Fruit fly (Drosophila melanogaster): ENCODE measurements around the gene Gss2.
"Not testable (repeated sequence)": the region's sequence is repeated elsewhere in the genome, so short reads cannot be mapped to it uniquely, and the experiment has no call there.

Gss2 gene

DNA sequence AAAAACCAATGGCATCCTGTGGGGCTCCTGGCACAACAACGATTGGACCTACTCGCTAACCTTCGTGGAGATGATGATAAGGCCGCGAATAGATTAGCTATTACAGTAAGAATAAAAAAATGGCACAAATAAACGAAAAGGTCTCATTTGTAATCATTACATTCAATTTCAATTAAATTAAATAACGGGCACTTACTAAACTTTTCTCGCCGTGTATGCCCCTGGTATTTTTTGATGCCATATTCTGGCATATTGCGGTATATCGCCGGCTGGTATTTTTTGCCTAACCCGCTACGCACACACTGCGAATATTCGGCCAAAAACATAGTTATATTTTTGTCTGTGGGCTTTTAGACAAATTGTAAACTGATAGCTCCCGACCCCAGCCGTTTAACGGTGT lies at the start of gene Gss2:
Gene Gss2 (plus strand): TSS at position 301 of the 400 bp plus-strand sequence.
- not testable (repeated sequence) for TF ChIP-seq usp (GFP tag; optimal IDR thresholded peaks at IDR 0.05); pan (optimal IDR thresholded peaks at IDR 0.05); CG8478 (optimal IDR thresholded peaks at IDR 0.05)

DNA sequence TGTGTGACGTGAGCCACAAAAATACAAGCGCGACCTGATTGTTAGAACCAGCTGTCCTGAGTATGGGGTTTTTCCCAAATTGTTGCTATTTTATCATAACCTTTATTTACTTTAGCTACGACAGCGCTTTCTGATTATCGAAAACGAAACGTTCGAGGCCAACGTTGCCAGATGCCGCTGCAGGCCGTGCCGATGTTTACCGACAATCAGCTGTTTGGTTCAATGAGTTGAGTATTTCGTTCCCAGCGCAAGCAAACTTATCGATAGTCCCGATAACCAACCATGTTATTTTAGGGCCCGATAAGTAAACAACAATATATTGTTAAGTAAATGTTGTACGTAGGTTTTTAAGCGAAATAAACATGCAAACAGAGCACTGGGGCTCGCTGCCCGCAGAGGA lies 49.3 kb upstream of the Gss2 start, which contains the start of the genes CG15814 and Spt7:
Gene CG15814 (minus strand): TSS at position 164 of the 400 bp plus-strand sequence.
Gene Spt7 (plus strand): TSS at position 282 of the 400 bp plus-strand sequence.
- TF ChIP-seq CG8478 (optimal IDR thresholded peaks at IDR 0.05) (no peak), Dll (optimal IDR thresholded peaks at IDR 0.05) (no peak), usp (GFP tag; optimal IDR thresholded peaks at IDR 0.05) (no peak), EcR (GFP tag; optimal IDR thresholded peaks at IDR 0.05) (no peak), psq (optimal IDR thresholded peaks at IDR 0.05) (no peak), pan (optimal IDR thresholded peaks at IDR 0.05) (no peak)

DNA sequence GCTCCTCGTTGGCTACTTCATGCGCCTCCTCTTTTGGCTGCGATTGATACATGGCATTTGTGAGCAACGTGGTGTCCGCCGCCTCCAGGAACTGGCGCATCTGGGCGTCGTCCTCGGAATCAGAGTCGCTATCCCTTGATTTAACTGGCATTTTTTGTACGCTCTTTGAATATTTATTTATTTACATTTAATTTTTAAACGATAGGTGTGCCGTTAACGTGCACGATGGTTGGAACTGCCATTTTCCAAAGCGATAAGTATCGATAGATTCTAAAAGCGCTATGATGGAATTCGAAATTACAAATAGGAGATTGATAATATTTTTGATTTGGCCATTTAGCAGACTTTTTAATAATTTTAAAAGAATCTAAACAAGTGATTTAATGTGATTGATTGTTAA lies 47.0 kb upstream of the Gss2 start, which contains the start of gene CG32554:
Gene CG32554 (minus strand): TSS at position 229 of the 400 bp plus-strand sequence.
- TF ChIP-seq Dll (optimal IDR thresholded peaks at IDR 0.05) (no peak), psq (optimal IDR thresholded peaks at IDR 0.05) (no peak), pan (optimal IDR thresholded peaks at IDR 0.05) (no peak), usp (GFP tag; optimal IDR thresholded peaks at IDR 0.05) (no peak), EcR (GFP tag; optimal IDR thresholded peaks at IDR 0.05) (no peak)

DNA sequence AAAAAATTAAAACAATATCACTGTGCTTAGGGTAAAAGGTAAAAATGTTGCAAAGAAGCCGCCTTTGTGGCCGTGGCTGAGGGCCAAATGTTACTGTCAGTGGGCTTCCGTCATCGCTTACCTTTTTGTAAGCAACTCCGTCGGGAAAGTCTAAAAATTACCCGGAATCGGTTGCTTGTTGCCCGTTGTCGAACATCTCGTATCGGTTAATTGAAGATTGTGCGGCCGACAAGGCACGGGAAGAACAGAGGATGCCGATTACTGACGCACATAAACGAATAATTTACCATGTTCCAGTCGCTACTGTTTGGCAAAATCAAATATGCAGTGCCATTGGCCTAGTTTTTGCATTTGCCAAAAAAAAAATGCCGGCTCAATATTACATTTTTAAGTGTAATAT lies 43.5 kb upstream of the Gss2 start, which contains the start of gene Mco4:
Gene Mco4 (minus strand): TSS at position 101 of the 400 bp plus-strand sequence.
- no peak for TF ChIP-seq pan (optimal IDR thresholded peaks at IDR 0.05)
- TF ChIP-seq usp (GFP tag; optimal IDR thresholded peaks at IDR 0.05): no peak
- no peak for TF ChIP-seq CG8478 (optimal IDR thresholded peaks at IDR 0.05)
- TF ChIP-seq psq (optimal IDR thresholded peaks at IDR 0.05): no peak
- no peak for TF ChIP-seq EcR (GFP tag; optimal IDR thresholded peaks at IDR 0.05)
- no peak for TF ChIP-seq Dll (optimal IDR thresholded peaks at IDR 0.05)

DNA sequence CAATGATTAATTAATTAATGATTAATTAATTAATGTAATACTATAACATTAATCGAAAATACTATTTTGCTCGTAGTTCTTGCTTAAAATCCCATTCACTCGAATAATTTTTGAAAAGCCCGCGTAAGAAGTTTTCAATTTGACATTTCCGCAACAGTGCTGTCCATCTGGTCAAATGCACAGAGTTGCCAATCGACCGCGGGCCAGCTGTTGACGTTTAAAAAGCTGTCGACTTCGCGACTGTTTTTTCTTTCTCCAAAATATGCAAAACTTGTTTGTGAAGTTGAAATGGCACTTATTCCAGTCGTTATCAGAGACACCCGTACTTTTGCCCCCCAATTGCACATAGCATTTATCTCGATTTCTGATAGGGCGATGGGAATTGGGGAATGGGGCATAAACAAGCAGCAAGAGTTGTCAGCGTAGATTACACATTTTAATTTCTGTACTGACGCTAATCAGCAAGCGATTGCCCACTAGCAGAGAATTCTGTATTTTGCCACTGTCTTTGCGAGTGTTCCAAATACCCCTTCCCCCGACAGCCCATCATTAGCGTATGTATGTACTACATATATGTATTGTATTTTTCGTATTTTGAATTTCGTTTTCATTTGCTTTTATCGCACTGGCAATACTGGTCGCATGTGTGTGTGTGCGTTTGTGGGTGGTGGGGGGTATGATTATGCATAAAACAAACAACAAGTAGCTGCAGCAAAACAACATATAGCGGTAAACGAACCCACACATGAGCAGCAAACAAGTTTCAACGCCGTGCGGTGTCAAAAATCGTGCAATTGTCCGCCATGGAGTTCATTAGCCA lies 42.8 kb upstream of the Gss2 start, which contains the start of gene Srx:
Gene Srx (plus strand): TSS at position 517 of the 820 bp plus-strand sequence.
- TF ChIP-seq CG8478 (optimal IDR thresholded peaks at IDR 0.05) (no peak), Dll (optimal IDR thresholded peaks at IDR 0.05) (no peak), usp (GFP tag; optimal IDR thresholded peaks at IDR 0.05) (no peak), pan (optimal IDR thresholded peaks at IDR 0.05) (no peak), EcR (GFP tag; optimal IDR thresholded peaks at IDR 0.05) (no peak), psq (optimal IDR thresholded peaks at IDR 0.05) (no peak)

DNA sequence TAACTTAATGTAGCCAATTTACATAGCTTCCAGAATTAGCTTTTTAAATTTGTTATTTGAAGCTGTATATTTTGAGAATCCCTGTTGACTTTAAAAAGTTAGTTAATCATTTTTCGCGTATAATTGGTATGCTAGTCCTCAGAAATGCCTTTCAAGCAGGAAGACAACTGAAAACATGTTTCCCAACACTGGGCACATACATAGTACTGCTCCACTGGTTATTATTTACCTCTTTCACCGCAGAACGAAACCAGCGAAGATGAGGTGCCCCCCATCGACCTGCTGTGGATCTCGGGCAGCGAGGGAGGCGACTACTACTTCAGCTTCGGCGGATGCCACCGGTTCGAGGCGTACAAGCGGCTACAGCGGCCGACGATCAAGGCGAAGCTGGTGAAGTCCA lies 41.7 kb upstream of the Gss2 start:
- TF ChIP-seq pan (optimal IDR thresholded peaks at IDR 0.05) (no peak), CG8478 (optimal IDR thresholded peaks at IDR 0.05) (no peak), usp (GFP tag; optimal IDR thresholded peaks at IDR 0.05) (no peak), Dll (optimal IDR thresholded peaks at IDR 0.05) (no peak), EcR (GFP tag; optimal IDR thresholded peaks at IDR 0.05) (no peak)

DNA sequence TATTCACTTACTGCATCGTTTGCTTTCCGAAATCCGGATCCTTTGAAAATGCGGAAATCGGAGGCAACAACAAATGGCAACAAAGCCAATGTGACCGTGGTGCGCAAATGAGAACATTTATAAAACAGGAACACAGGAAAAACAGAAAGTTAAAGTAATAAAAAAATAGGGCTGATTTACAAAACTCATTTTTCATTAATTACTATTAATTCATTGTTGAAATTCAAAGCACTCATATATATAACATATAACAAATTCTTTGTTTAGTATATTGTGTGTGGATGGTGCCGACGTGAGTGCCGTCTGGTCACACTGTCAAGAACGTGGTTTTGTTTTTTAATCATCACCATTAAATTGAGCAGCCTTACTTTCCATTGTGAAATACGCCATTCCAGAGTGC lies 38.8 kb upstream of the Gss2 start, which contains the start of the genes Arp8 and CG6769:
Gene Arp8 (minus strand): TSS at position 90 of the 400 bp plus-strand sequence.
Gene CG6769 (plus strand): TSS at position 292 of the 400 bp plus-strand sequence.
- no peak for TF ChIP-seq psq (optimal IDR thresholded peaks at IDR 0.05)
- no peak for TF ChIP-seq pan (optimal IDR thresholded peaks at IDR 0.05)
- no peak for TF ChIP-seq CG8478 (optimal IDR thresholded peaks at IDR 0.05)
- TF ChIP-seq Dll (optimal IDR thresholded peaks at IDR 0.05): no peak
- TF ChIP-seq EcR (GFP tag; optimal IDR thresholded peaks at IDR 0.05): no peak
- TF ChIP-seq usp (GFP tag; optimal IDR thresholded peaks at IDR 0.05): no peak

DNA sequence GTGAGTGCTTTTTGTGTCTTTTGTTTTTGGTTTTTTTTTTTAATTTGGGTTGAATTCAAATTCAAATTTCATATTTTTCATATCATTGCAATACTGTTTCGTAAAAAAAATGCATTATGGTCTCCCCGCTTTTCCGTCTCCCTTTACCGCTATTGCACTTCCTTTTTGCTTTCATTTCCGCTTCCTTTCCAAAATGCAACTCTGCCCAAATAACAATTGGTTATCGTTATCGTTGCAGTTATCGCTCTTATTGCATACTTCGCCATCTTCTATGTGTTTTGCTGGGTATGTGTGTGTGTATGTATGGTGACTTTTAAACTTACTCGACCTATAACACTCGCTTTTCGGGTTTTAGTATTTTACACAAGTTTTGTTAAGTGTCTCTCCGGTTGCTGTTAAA lies 34.4 kb upstream of the Gss2 start:
- TF ChIP-seq EcR (GFP tag; optimal IDR thresholded peaks at IDR 0.05) (no peak), psq (optimal IDR thresholded peaks at IDR 0.05) (no peak), pan (optimal IDR thresholded peaks at IDR 0.05) (no peak), Dll (optimal IDR thresholded peaks at IDR 0.05) (no peak), usp (GFP tag; optimal IDR thresholded peaks at IDR 0.05) (no peak), CG8478 (optimal IDR thresholded peaks at IDR 0.05) (no peak)

DNA sequence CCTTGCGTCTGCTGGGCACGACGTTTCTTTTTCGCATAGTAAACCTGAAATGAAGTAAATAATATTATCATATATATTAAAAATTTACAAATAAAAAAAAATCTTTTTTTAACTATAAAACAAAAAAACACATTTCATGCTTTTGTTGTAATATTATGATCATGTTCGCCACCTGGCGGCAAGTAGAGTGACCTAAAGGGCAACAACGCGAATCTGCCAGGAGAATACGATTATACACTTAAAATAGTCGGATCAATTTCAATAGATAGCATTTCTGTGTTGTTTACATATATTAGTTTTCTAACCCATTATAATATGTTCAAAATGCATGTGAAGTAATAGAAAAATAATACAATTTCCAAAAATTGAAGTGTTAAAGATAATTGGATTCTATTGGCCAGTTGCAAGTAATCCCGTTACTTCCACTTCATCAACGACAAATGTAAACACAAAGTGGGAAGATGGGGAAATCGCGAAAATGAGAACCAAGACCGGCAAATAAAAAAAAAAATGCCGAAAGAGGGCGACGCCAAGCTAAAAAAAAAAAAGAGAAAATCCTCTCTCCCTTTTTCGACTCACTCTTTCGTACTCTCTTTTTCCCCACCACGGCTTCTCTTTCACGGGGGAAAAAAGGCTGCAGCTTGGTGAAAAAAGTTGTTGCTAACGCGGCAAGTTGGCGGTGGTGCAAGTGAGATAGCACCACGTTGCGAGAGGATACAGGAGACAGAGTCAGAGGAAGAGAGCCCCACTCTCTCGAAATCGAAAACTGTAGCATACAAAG lies 28.7 kb upstream of the Gss2 start:
- TF ChIP-seq EcR (GFP tag; optimal IDR thresholded peaks at IDR 0.05) (no peak), psq (optimal IDR thresholded peaks at IDR 0.05) (no peak), pan (optimal IDR thresholded peaks at IDR 0.05) (no peak), CG8478 (optimal IDR thresholded peaks at IDR 0.05) (no peak), Dll (optimal IDR thresholded peaks at IDR 0.05) (no peak), usp (GFP tag; optimal IDR thresholded peaks at IDR 0.05) (no peak)

DNA sequence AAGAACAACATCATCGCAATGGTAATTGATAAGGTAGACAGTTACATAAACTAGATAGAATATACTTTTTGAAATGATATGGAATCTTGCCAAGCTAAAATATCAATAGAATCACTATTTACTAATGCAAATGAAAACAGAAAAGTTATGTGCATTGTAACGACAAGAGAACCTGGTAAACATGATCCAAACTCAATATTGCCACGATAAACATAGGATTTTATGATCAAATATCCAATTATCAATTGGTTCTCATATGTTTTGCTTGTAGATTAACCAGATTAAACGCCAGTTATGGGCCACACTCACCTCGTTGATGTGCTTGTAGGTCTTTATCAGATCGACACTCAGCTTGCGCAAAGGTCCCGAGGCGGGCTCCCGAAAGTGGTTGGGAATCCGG lies 27.2 kb upstream of the Gss2 start:
- TF ChIP-seq pan (optimal IDR thresholded peaks at IDR 0.05): no peak
- no peak for TF ChIP-seq EcR (GFP tag; optimal IDR thresholded peaks at IDR 0.05)
- no peak for TF ChIP-seq psq (optimal IDR thresholded peaks at IDR 0.05)
- TF ChIP-seq usp (GFP tag; optimal IDR thresholded peaks at IDR 0.05): no peak
- TF ChIP-seq Dll (optimal IDR thresholded peaks at IDR 0.05): no peak
- TF ChIP-seq CG8478 (optimal IDR thresholded peaks at IDR 0.05): no peak

DNA sequence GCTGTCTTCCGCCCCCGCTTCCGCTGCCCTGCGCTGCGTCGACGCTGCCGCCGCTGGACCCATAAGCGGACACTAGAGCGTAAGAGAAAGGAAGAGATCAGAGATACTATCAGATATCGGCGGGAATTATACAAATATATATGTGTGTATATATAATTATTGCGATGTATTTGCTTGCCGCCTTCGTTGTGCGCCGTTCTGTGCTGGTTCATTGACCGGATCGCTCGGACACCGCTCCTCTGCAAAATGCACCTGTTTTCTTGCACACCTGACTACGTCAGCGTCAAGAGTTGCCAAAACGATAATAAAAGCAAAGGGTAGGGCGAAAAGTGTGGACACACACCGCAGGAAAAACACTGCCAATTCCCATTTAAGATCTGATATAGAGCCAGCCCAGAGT lies 26.2 kb upstream of the Gss2 start:
- TF ChIP-seq Dll (optimal IDR thresholded peaks at IDR 0.05): no peak
- no peak for TF ChIP-seq psq (optimal IDR thresholded peaks at IDR 0.05)
- no peak for TF ChIP-seq pan (optimal IDR thresholded peaks at IDR 0.05)
- TF ChIP-seq EcR (GFP tag; optimal IDR thresholded peaks at IDR 0.05): peak in 1 of 2 experiments; percentile 55
- no peak for TF ChIP-seq usp (GFP tag; optimal IDR thresholded peaks at IDR 0.05)
- TF ChIP-seq CG8478 (optimal IDR thresholded peaks at IDR 0.05): no peak
